In genomic region chr2L:20807617-20808509, dm6 we compare ENCODE assay signal across 1 fruit fly cellular context.
TF ChIP-seq lines count a peak whose summit lies in the region.

No protein-coding gene starts in this region.

TF ChIP-seq in whole organism, embryonic, 481 proteins besides CTCF, POLR2A, EP300 and RAD21 (continued from another document):
- TF ChIP-seq CG9215 (GFP tag; IDR thresholded peaks at IDR 0.05; lab: Robert Waterston, UW) (peak; percentile 36; the same call in 1 of the 2 replicates), Gsc (GFP tag; IDR thresholded peaks at IDR 0.05; lab: Robert Waterston, UW) (no peak), CG7271 (tag; optimal IDR thresholded peaks at IDR 0.05; lab: Kevin White, UChicago) (peak; percentile 1), HmgD (GFP tag; optimal IDR thresholded peaks at IDR 0.05; lab: Kevin White, UChicago) (no peak), CG7357 (GFP tag; IDR thresholded peaks at IDR 0.05; lab: Robert Waterston, UW) (no peak), CG8944 (GFP tag; optimal IDR thresholded peaks at IDR 0.05; lab: Kevin White, UChicago) (no peak), Opbp (GFP tag; IDR thresholded peaks at IDR 0.05; lab: Robert Waterston, UW; ENCODE audit: partially characterized antibody) (no peak), luna (GFP tag; optimal IDR thresholded peaks at IDR 0.05; lab: Kevin White, UChicago) (no peak), CG30403 (GFP tag; optimal IDR thresholded peaks at IDR 0.05; lab: Kevin White, UChicago) (peak; percentile 34), run (tag; optimal IDR thresholded peaks at IDR 0.05; lab: Kevin White, UChicago) (no peak), onecut (GFP tag; IDR thresholded peaks at IDR 0.05; lab: Robert Waterston, UW) (peak; percentile 95), CG4404 (GFP tag; IDR thresholded peaks at IDR 0.05; lab: Robert Waterston, UW) (no peak), Dip2 (GFP tag; IDR thresholded peaks at IDR 0.05; lab: Robert Waterston, UW) (no peak), Camta (GFP tag; optimal IDR thresholded peaks at IDR 0.05; lab: Kevin White, UChicago) (no peak), CG11456 (GFP tag; IDR thresholded peaks at IDR 0.05; lab: Robert Waterston, UW) (no peak), vfl (GFP tag; optimal IDR thresholded peaks at IDR 0.05; lab: Kevin White, UChicago) (no peak), CG13296 (GFP tag; optimal IDR thresholded peaks at IDR 0.05; lab: Kevin White, UChicago) (peak; percentile 51), Dip3 (GFP tag; optimal IDR thresholded peaks at IDR 0.05; lab: Kevin White, UChicago) (no peak), Elba2 (GFP tag; optimal IDR thresholded peaks at IDR 0.05; lab: Kevin White, UChicago) (no peak), fd3F (GFP tag; optimal IDR thresholded peaks at IDR 0.05; lab: Kevin White, UChicago) (peak; percentile 61), CG2678 (tag; optimal IDR thresholded peaks at IDR 0.05; lab: Kevin White, UChicago) (peak; percentile 75), E2f2 (GFP tag; IDR thresholded peaks at IDR 0.05; lab: Robert Waterston, UW) (peak; percentile 42), CG8765 (GFP tag; IDR thresholded peaks at IDR 0.05; lab: Robert Waterston, UW) (no peak), gce (GFP tag; IDR thresholded peaks at IDR 0.05; lab: Robert Waterston, UW) (no peak), TFAM (GFP tag; optimal IDR thresholded peaks at IDR 0.05; lab: Kevin White, UChicago) (no peak)
